Worm (Caenorhabditis elegans) whole organism, dauer: ENCODE results near the gene K02E10.6.

Experiments used
- unc-62 ChIP-seq: sonication (generic microtip); optimal IDR thresholded peaks from 2 replicates; lab custom pipeline; 2017; ENCODE audit warnings: missing biosample characterization, missing genetic modification reagents, missing genetic modification characterization

K02E10.6 gene

DNA sequence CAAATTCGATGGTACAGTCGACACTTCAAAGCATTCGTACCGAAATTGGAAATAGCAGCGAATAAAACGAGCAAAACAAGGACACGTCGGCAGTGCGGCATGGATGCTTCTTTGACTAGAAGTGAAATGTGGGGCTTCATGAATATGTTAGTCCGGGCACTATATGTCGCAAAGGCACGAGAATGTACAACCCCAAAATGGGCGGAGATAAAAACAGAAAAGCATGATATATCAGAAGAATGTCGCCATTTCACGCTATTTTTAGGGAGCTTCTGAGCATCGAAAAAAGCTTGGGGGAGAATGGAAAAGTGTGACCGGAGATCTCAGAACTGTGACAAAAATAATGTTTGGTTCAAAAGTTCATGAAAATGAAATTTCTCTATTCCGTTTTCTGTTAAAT lies 39.3 kb downstream of the K02E10.6 start, which contains the start of gene T07D1.3:
Gene T07D1.3, minus strand, starts transcription at position 101 of the 400 bp plus-strand sequence.
- no peak for TF ChIP-seq unc-62 (GFP tag; lab: Kevin White, UChicago)

DNA sequence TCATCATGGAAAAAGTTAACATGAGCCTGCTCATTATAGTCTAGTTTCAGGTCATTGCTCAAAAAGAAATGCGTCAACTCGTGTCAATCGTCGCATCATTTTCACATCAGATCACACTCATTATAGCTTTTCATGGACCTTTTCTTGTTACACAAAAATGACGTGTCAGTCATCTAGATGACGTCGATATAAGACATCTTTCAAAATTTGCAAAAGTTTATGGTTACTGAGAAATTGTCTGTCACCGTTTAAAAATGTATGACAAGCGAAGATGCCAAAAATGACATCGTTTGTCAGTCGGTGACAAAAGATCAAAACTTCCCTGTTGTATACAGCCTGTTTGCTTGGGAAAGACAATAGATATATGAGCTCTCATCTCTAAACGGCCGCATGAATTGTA lies 41.4 kb downstream of the K02E10.6 start:
- no peak for TF ChIP-seq unc-62 (GFP tag; lab: Kevin White, UChicago)

DNA sequence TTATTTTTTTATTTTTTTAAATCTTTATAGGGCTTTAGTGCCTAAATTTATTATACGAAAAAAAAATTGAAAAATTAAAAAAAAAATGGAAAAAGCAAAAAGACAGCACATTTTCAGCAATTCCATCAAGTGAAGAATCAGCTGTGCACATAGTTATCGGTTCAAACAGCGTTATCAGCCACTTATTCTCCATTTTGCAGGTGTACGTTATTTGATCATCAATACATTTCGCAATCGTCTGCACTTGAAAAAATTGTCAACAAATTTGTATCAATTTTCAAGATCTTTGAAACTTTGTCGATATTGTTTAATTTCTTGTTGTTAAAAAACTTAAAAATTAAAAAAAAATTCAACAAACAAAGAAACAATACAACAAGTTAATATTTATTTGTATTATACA lies 42.8 kb downstream of the K02E10.6 start:
- TF ChIP-seq unc-62 (GFP tag; lab: Kevin White, UChicago): no peak

DNA sequence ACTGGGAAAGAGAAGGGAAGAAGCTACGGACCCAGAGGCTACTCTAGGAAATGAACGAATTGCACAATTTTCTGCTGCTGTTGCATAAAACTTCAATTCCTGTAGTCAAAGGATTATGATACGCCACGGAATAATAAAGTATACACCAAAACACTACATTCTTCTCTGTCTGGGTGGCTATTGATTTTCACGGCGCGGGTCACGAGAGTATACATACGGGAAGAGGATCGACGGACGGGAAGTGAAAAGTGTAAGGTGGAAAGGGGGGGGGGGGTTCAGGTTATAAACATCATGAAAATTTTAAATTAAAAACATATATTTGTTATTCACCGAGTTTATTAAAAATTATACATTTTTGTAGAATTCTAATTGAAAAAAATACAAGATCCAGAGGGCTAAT lies 43.3 kb downstream of the K02E10.6 start:
- TF ChIP-seq unc-62 (GFP tag; lab: Kevin White, UChicago): no peak

DNA sequence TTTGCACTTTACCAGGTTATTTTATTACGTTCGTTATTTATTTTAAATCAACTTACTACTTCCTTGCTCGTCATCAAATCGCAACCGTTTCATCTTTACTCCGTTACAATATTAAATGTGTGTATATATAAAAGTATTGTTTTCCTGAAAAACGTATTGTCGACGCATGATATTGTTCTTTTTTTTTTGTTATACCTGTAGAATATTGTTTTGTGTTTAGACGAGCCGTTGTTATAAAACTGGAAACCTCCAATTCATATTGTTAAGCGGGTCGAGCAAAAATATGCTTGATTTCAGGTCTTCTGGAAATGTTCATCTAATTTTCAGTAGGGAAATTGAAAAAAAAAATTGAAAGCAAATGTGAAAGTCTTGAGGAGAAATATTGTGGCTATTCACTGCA lies 43.7 kb downstream of the K02E10.6 start, which contains the start of gene gid-2:
Gene gid-2, minus strand, starts transcription at position 101 of the 400 bp plus-strand sequence.
- no peak for TF ChIP-seq unc-62 (GFP tag; lab: Kevin White, UChicago)

DNA sequence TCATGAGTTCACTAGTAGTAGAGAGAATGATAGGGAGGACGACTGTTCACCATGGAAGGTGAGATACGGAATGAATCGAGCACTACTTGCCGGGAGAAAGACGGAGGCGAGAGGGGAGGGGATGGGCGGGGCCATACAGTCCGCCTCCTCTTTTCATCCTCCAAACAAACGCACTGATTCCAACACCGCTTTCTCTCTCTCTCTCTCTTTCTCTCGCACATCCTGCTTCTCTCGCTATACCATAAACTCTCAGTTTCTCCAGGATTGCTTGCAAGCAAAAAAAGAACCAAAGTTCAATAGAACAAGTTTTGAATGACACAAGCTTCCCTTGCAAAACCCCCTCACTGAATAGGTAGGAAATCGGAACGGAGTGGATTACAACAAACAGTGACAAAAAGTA lies 47.2 kb downstream of the K02E10.6 start:
- no peak for TF ChIP-seq unc-62 (GFP tag; lab: Kevin White, UChicago)

DNA sequence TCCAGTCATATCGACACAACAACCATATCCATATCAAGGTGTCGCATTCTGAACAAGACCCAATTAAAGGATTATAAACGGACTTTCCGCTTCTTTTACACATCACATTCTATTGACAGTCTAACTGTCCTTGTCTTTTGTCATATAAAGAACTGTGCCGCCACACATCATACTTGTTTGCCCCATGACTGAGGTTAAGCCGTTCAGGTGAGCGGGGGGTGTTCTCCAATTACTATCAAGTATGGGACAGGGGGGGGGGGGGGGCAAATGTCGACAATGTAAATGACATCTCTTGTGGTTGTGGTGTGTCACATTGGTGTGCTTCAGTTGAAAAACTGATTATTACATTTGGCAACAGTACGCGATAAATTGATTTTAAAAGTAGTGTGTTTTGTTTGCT lies 48.8 kb downstream of the K02E10.6 start:
- no peak for TF ChIP-seq unc-62 (GFP tag; lab: Kevin White, UChicago)

DNA sequence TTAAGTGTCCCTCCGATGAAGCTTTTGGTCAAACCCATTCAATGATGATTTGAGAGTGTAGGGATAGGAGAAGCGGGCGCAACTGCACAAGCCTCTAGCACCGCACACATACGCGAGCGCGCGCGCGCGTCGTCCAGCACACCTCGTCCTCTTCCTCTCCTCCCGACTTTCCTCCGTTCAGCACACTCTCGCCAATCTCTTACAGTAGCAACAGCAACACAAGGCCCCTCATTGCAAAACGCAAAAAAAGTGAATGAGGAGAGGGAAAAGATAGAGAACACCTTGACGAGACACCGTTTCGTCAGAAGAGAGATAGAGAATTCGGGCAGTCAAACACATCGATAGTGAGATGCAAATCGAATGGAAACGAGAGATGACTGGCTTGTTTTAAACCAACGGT lies 50.1 kb downstream of the K02E10.6 start:
- TF ChIP-seq unc-62 (GFP tag; lab: Kevin White, UChicago): no peak
